Fruit fly (Drosophila melanogaster) whole organism, pupa: ENCODE data around the gene CG9737.
A peak's percentile ranks its signal among the peaks of the same experiment; 100 is the strongest.

Source experiments
- CG10348 ChIP-seq: fragments of 200-800 bp; sonication (Bioruptor generic); IDR thresholded peaks from 2 replicates; pipeline ENCODE4 v1.3.6; 2022; ENCODE audit warnings: missing biosample characterization, missing genetic modification characterization
- CG12605 ChIP-seq: fragments of 200-800 bp; sonication (Bioruptor generic); IDR thresholded peaks from 2 replicates; pipeline ENCODE4 v1.3.6; 2022; ENCODE audit warnings: missing biosample characterization, missing genetic modification characterization
- CG13204 ChIP-seq: fragments of 200-800 bp; sonication (Bioruptor generic); optimal IDR thresholded peaks from 2 replicates; lab custom pipeline; 2018; ENCODE audit warnings: missing biosample characterization, mild to moderate bottlenecking, missing genetic modification characterization, moderate library complexity
- CG14655 ChIP-seq: fragments of 200-800 bp; sonication (Bioruptor generic); optimal IDR thresholded peaks from 3 replicates; lab custom pipeline; 2017; ENCODE audit warnings: mild to moderate bottlenecking, missing biosample characterization, missing genetic modification reagents, missing genetic modification characterization
- CG15710 ChIP-seq: fragments of 200-800 bp; sonication (Bioruptor generic); optimal IDR thresholded peaks from 2 replicates; lab custom pipeline; 2018; ENCODE audit warnings: missing biosample characterization, mild to moderate bottlenecking, missing genetic modification characterization, moderate library complexity
- CG17806 ChIP-seq: fragments of 200-800 bp; sonication (Bioruptor generic); optimal IDR thresholded peaks from 2 replicates; lab custom pipeline; 2018; ENCODE audit warnings: missing biosample characterization, mild to moderate bottlenecking, missing genetic modification characterization, moderate library complexity
- CG32121 ChIP-seq: fragments of 200-800 bp; sonication (Bioruptor generic); IDR thresholded peaks from 2 replicates; pipeline ENCODE4 v1.3.6; 2022; ENCODE audit warnings: missing biosample characterization, missing genetic modification characterization
- CG34367 ChIP-seq: fragments of 200-800 bp; sonication (Bioruptor generic); optimal IDR thresholded peaks from 2 replicates; lab custom pipeline; 2018; ENCODE audit warnings: missing biosample characterization, mild to moderate bottlenecking, missing genetic modification characterization
- CG4496 ChIP-seq: fragments of 200-800 bp; sonication (Bioruptor generic); IDR thresholded peaks from 3 replicates; pipeline ENCODE4 v1.3.6; 2022; ENCODE audit warnings: missing biosample characterization, missing genetic modification characterization
- CG8159 ChIP-seq: fragments of 200-800 bp; sonication (Bioruptor generic); optimal IDR thresholded peaks from 3 replicates; lab custom pipeline; 2018; ENCODE audit warnings: missing biosample characterization, mild to moderate bottlenecking, missing genetic modification characterization, moderate library complexity
- CG8301 ChIP-seq: fragments of 200-800 bp; sonication (Bioruptor generic); optimal IDR thresholded peaks from 2 replicates; lab custom pipeline; 2018; ENCODE audit warnings: missing biosample characterization, mild to moderate bottlenecking, missing genetic modification characterization
- CG9948 ChIP-seq: fragments of 200-800 bp; sonication (Bioruptor generic); optimal IDR thresholded peaks from 2 replicates; lab custom pipeline; 2018; ENCODE audit warnings: missing biosample characterization, mild to moderate bottlenecking, missing genetic modification characterization, moderate library complexity
- D1 ChIP-seq: fragments of 200-800 bp; sonication (Bioruptor generic); optimal IDR thresholded peaks from 2 replicates; lab custom pipeline; 2018; ENCODE audit warnings: missing biosample characterization, mild to moderate bottlenecking, missing genetic modification characterization, moderate library complexity
- EcR ChIP-seq: fragments of 200-800 bp; sonication (Bioruptor generic); optimal IDR thresholded peaks from 3 replicates; lab custom pipeline; 2019; ENCODE audit warnings: missing biosample characterization, missing genetic modification characterization, mild to moderate bottlenecking, moderate library complexity, missing genetic modification reagents
- Ets98B ChIP-seq: fragments of 200-800 bp; sonication (Bioruptor generic); IDR thresholded peaks from 2 replicates; pipeline ENCODE4 v1.3.6; 2022; ENCODE audit warnings: missing biosample characterization, missing genetic modification characterization
- Pif1A ChIP-seq: fragments of 200-800 bp; sonication (Bioruptor generic); optimal IDR thresholded peaks from 3 replicates; lab custom pipeline; 2016; ENCODE audit warnings: missing biosample characterization, missing genetic modification characterization
- Pif1B ChIP-seq: fragments of 200-800 bp; sonication (Bioruptor generic); optimal IDR thresholded peaks from 3 replicates; lab custom pipeline; 2016; ENCODE audit warnings: missing biosample characterization, missing genetic modification characterization
- Snoo ChIP-seq: fragments of 200-800 bp; sonication (Bioruptor generic); optimal IDR thresholded peaks from 3 replicates; lab custom pipeline; 2017; ENCODE audit warnings: missing biosample characterization, mild to moderate bottlenecking, missing genetic modification characterization, inconsistent platforms
- fd96Ca ChIP-seq: fragments of 200-800 bp; sonication (Bioruptor generic); IDR thresholded peaks from 3 replicates; pipeline ENCODE4 v1.3.6; 2022; ENCODE audit warnings: missing biosample characterization, missing genetic modification characterization
- gl ChIP-seq: fragments of 200-800 bp; sonication (Bioruptor generic); optimal IDR thresholded peaks from 2 replicates; lab custom pipeline; 2018; ENCODE audit warnings: missing biosample characterization, mild to moderate bottlenecking, missing genetic modification characterization
- rn ChIP-seq: fragments of 200-800 bp; sonication (Bioruptor generic); IDR thresholded peaks from 2 replicates; pipeline ENCODE4 v1.3.6; 2022; ENCODE audit warnings: missing biosample characterization, missing genetic modification characterization

Gene CG9737

DNA sequence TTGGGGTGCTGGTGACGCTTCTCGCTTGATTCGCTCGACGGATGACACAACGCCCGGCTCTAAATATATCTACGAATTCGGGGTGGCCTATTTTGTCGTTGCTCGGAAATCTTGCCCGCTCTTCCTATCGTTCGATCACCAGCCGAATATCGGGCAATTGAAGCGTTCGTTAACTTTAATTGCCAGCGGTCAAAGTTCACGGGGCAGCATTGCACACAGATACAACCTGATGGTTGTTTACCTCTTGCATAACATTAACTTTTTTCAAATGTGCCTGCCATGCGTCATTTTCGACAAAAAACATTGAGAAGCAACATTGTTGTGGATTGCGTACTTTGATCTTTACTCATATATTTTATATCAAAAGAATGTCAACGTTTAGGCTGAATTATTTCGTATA is 45.3 kb downstream of the CG9737 start:
- TF ChIP-seq CG34367 (tag; lab: Kevin White, UChicago) (no peak), D1 (tag; lab: Kevin White, UChicago) (no peak), CG13204 (GFP tag; lab: Kevin White, UChicago) (no peak), rn (no peak), CG10348 (GFP tag; lab: Robert Waterston, UW) (no peak), CG15710 (no peak), Snoo (tag; lab: Kevin White, UChicago) (no peak), Pif1A (no peak), CG12605 (GFP tag; lab: Robert Waterston, UW) (no peak), Ets98B (GFP tag; lab: Robert Waterston, UW) (no peak), gl (tag; lab: Kevin White, UChicago) (no peak), CG4496 (GFP tag; lab: Robert Waterston, UW) (no peak), CG17806 (tag; lab: Kevin White, UChicago) (no peak), fd96Ca (GFP tag; lab: Robert Waterston, UW) (no peak), EcR (no peak), CG8159 (tag; lab: Kevin White, UChicago) (no peak), CG8301 (tag; lab: Kevin White, UChicago) (no peak), Pif1B (GFP tag; lab: Kevin White, UChicago) (no peak)

DNA sequence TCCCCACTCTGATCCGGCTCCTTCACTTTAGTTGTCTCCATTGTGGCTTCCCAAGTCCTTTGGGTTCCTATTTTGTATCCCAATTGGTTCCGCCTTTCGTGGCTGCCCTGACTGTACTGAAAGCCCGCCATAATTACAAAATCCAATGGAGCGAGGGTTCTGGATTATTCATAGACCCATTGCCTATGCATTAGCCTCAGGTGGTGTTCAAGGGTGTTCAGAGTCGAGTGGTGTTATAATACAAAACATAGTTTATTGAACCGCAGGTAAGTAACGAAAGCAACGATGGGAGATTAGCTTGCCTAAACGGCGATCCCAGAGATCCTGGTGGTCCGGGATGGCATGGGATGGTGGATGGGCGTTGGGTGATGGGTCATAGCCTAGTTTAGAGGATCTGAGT is 47.0 kb downstream of the CG9737 start, which contains the start of gene CG15531:
Gene CG15531, minus strand, starts transcription at position 101 of the 400 bp plus-strand sequence.
- TF ChIP-seq CG4496 (GFP tag; lab: Robert Waterston, UW) (no peak), gl (tag; lab: Kevin White, UChicago) (no peak), CG17806 (tag; lab: Kevin White, UChicago) (no peak), Pif1B (GFP tag; lab: Kevin White, UChicago) (no peak), CG34367 (tag; lab: Kevin White, UChicago) (no peak), CG13204 (GFP tag; lab: Kevin White, UChicago) (no peak), fd96Ca (GFP tag; lab: Robert Waterston, UW) (no peak), CG15710 (no peak), Snoo (tag; lab: Kevin White, UChicago) (no peak), Pif1A (no peak), CG8159 (tag; lab: Kevin White, UChicago) (no peak), CG14655 (no peak), Ets98B (GFP tag; lab: Robert Waterston, UW) (no peak), D1 (tag; lab: Kevin White, UChicago) (no peak), EcR (no peak), CG12605 (GFP tag; lab: Robert Waterston, UW) (no peak), rn (no peak), CG8301 (tag; lab: Kevin White, UChicago) (no peak)

DNA sequence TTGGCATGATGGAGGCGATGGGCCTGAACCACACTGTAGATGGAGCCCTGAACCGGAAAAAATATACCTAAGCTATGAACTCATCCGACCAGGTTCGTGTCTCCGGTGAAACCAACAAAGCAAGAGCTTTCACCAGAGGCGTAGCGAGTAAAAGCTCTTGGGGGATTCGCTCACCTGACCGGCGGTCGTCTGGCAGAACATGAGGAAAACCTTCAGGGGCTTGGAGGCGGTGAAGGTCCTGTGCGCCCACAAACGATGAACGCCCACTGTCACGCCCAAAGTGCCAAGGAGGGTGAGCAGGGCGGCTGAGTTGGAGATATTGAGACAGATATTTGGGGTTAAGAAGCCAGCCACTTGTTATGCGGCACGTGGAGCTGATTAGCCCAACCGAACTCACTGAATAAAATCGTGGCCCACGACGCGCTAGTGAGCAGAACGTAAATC is 47.5 kb downstream of the CG9737 start:
- TF ChIP-seq D1 (tag; lab: Kevin White, UChicago): no peak
- TF ChIP-seq Pif1B (GFP tag; lab: Kevin White, UChicago): no peak
- peak; percentile 59 for TF ChIP-seq CG32121 (GFP tag; lab: Robert Waterston, UW)
- TF ChIP-seq CG15710: peak; percentile 18
- peak; percentile 64 for TF ChIP-seq Ets98B (GFP tag; lab: Robert Waterston, UW)
- peak; percentile 14 for TF ChIP-seq CG14655
- peak; percentile 3 for TF ChIP-seq CG17806 (tag; lab: Kevin White, UChicago)
- TF ChIP-seq CG8301 (tag; lab: Kevin White, UChicago): peak; percentile 23
- peak; percentile 64 for TF ChIP-seq fd96Ca (GFP tag; lab: Robert Waterston, UW)
- peak; percentile 64 for TF ChIP-seq CG4496 (GFP tag; lab: Robert Waterston, UW)
- no peak for TF ChIP-seq CG8159 (tag; lab: Kevin White, UChicago)
- TF ChIP-seq CG34367 (tag; lab: Kevin White, UChicago): no peak
- TF ChIP-seq, all 21 proteins: peak for 8

DNA sequence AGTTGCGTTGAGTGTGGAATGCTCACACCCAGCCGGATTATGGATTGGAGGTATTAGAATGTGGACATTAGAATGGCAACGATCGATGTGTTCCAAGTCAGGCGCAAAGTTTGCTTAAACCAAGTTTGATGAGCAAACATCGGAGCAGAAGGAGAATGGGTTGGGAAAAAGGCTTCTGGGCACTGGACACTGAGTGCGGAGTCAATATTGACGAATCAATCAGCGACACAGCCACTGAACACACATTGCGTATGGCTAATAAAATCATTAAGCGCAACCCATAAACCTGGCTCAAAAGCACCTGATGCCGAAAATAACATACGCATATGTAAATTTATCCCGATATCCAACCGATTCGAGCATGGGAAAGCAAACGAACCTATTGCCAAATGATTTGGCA is 49.3 kb downstream of the CG9737 start:
- TF ChIP-seq CG15710 (no peak), CG13204 (GFP tag; lab: Kevin White, UChicago) (no peak)

DNA sequence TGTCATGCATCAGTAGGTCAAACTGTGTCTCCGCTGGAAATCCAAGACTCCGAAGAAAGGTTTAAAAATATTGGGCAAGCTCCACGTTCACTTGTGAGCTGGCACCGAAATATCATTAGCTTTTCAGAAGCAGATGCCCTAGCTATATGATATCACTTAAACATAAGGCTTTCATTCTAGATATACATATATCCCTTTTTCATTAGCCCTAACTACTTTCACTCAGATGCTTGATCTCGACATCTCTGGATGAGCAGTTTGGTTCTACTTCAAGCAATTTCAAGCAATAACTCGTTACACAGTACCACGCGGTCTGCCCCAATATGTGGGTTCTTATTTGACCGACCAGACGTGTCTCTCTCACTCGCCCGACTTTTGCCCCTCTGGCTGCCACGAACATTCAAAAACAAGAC is 51.6 kb downstream of the CG9737 start:
- no peak for TF ChIP-seq CG13204 (GFP tag; lab: Kevin White, UChicago)
- no peak for TF ChIP-seq EcR
- TF ChIP-seq fd96Ca (GFP tag; lab: Robert Waterston, UW): no peak
- TF ChIP-seq CG17806 (tag; lab: Kevin White, UChicago): no peak
- no peak for TF ChIP-seq rn
- peak; percentile 48 for TF ChIP-seq Snoo (tag; lab: Kevin White, UChicago)
- TF ChIP-seq gl (tag; lab: Kevin White, UChicago): no peak
- TF ChIP-seq CG12605 (GFP tag; lab: Robert Waterston, UW): no peak
- peak; percentile 67 for TF ChIP-seq Pif1A
- no peak for TF ChIP-seq D1 (tag; lab: Kevin White, UChicago)
- peak; percentile 65 for TF ChIP-seq Pif1B (GFP tag; lab: Kevin White, UChicago)
- TF ChIP-seq Ets98B (GFP tag; lab: Robert Waterston, UW): no peak
- TF ChIP-seq CG9948: peak; percentile 27
- peak; percentile 48 for TF ChIP-seq CG14655
- TF ChIP-seq CG8301 (tag; lab: Kevin White, UChicago): peak; percentile 42
- no peak for TF ChIP-seq CG32121 (GFP tag; lab: Robert Waterston, UW)
- TF ChIP-seq CG8159 (tag; lab: Kevin White, UChicago): no peak
- TF ChIP-seq CG34367 (tag; lab: Kevin White, UChicago): peak; percentile 29
- TF ChIP-seq CG4496 (GFP tag; lab: Robert Waterston, UW): no peak
- no peak for TF ChIP-seq CG10348 (GFP tag; lab: Robert Waterston, UW)
- TF ChIP-seq CG15710: peak; percentile 43
